Worm (Caenorhabditis elegans) whole organism, early embryonic: ENCODE measurements around the gene nhr-25.

Experiments
- B0310.2 ChIP-seq: sonication (generic microtip); optimal IDR thresholded peaks from 2 replicates; lab custom pipeline; 2016; ENCODE audit warnings: mild to moderate bottlenecking, missing genetic modification characterization, missing compliant biosample characterization
- hmbx-1 ChIP-seq: sonication (generic microtip); optimal IDR thresholded peaks from 2 replicates; lab custom pipeline; 2016; ENCODE audit warnings: mild to moderate bottlenecking, missing genetic modification characterization, missing compliant biosample characterization
- scrt-1 ChIP-seq: fragments of 200-800 bp; sonication (Bioruptor generic); IDR thresholded peaks from 2 replicates; pipeline ENCODE4 v1.3.6; 2022; ENCODE audit warnings: missing genetic modification characterization, missing compliant biosample characterization
- sea-1 ChIP-seq: fragments of 200-800 bp; sonication (Bioruptor generic); conservative IDR thresholded peaks from 2 replicates; pipeline ENCODE4 v1.3.6; 2022; ENCODE audit warnings: missing genetic modification characterization, missing compliant biosample characterization

DNA sequence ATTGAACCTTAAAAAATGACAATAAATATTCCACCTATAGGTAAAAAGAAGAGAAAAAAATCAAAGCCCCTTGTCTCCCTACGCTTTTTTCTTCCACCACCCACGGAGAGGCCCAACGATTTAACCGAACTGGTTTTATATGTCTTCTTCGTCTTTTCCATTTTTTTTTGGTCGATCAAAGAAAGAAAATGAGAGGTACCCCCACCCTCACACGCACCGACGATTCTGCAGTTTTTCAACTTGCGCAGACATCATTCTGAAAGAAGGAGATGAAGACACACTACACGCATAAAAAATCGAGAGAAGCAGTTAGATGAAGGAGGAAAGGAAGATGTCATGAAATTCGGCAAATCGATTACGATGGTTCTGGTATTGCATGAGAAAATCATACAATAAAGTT, 6.0 kb downstream of the nhr-25 start:
- TF ChIP-seq scrt-1 (GFP tag; lab: Robert Waterston, UW) (no peak), sea-1 (GFP tag; lab: Robert Waterston, UW) (no peak), B0310.2 (tag; lab: Kevin White, UChicago) (no peak), hmbx-1 (tag; lab: Kevin White, UChicago) (no peak)
